Fruit fly (Drosophila melanogaster): ENCODE measurements around the gene CG7142.

- TF ChIP-seq CG32532 (GFP tag; IDR thresholded peaks at IDR 0.05) (no peak), CG4282 (GFP tag; optimal IDR thresholded peaks at IDR 0.05) (no peak), caup (GFP tag; optimal IDR thresholded peaks at IDR 0.05; ENCODE audit: severe bottlenecking) (peak; percentile 67), CG7963 (GFP tag; IDR thresholded peaks at IDR 0.05; ENCODE audit: partially characterized antibody) (no peak), Max (GFP tag; optimal IDR thresholded peaks at IDR 0.05) (no peak)
Observed at dm6 chr3R:18296084-18296483, 16.8 kb upstream of the CG7142 start.
